Fruit fly (Drosophila melanogaster) whole organism, prepupa: ENCODE results near the gene Apc2.

Experiments
- CG10669 ChIP-seq: fragments of 200-800 bp; sonication (Bioruptor generic); optimal IDR thresholded peaks from 3 replicates; lab custom pipeline; 2018; ENCODE audit warnings: missing biosample characterization, mild to moderate bottlenecking, missing genetic modification characterization, moderate library complexity
- CG11294 ChIP-seq: fragments of 200-800 bp; sonication (Bioruptor generic); IDR thresholded peaks from 2 replicates; pipeline ENCODE4 v1.3.6; 2022; ENCODE audit warnings: missing biosample characterization, missing genetic modification characterization
- CG11762 ChIP-seq: fragments of 200-800 bp; sonication (Bioruptor generic); optimal IDR thresholded peaks from 3 replicates; lab custom pipeline; 2016; ENCODE audit warnings: missing biosample characterization, missing genetic modification characterization; ENCODE audit not compliant: insufficient read depth
- CG11902 ChIP-seq: fragments of 200-800 bp; sonication (Bioruptor generic); optimal IDR thresholded peaks from 3 replicates; lab custom pipeline; 2016; ENCODE audit warnings: missing biosample characterization, missing genetic modification characterization
- CG15336 ChIP-seq: fragments of 200-800 bp; sonication (Bioruptor generic); IDR thresholded peaks from 2 replicates; pipeline ENCODE4 v1.3.6; 2022; ENCODE audit warnings: missing biosample characterization, missing genetic modification characterization
- CG1621 ChIP-seq: fragments of 200-800 bp; sonication (Bioruptor generic); optimal IDR thresholded peaks from 3 replicates; lab custom pipeline; 2018; ENCODE audit warnings: missing biosample characterization, mild to moderate bottlenecking, missing genetic modification characterization
- CG16779 ChIP-seq: fragments of 200-800 bp; sonication (Bioruptor generic); optimal IDR thresholded peaks from 3 replicates; lab custom pipeline; 2017; ENCODE audit warnings: missing biosample characterization, mild to moderate bottlenecking, missing genetic modification characterization
- CG3032 ChIP-seq: fragments of 200-800 bp; optimal IDR thresholded peaks from 2 replicates; lab custom pipeline; 2019; ENCODE audit warnings: missing biosample characterization, mild to moderate bottlenecking, missing genetic modification characterization, moderate library complexity
- CG32006 ChIP-seq: fragments of 200-800 bp; sonication (Bioruptor generic); optimal IDR thresholded peaks from 3 replicates; lab custom pipeline; 2017; ENCODE audit warnings: missing biosample characterization, mild to moderate bottlenecking, missing genetic modification characterization
- CG34406 ChIP-seq: fragments of 200-800 bp; sonication (Bioruptor generic); optimal IDR thresholded peaks from 3 replicates; lab custom pipeline; 2016; ENCODE audit warnings: missing biosample characterization, missing genetic modification characterization
- CG3919 ChIP-seq: fragments of 200-800 bp; sonication (Bioruptor generic); optimal IDR thresholded peaks from 3 replicates; lab custom pipeline; 2016; ENCODE audit warnings: missing biosample characterization, missing genetic modification characterization
- CG4318 ChIP-seq: fragments of 200-800 bp; sonication (Bioruptor generic); optimal IDR thresholded peaks from 3 replicates; lab custom pipeline; 2017; ENCODE audit warnings: missing biosample characterization, mild to moderate bottlenecking, missing genetic modification characterization
- CG6163 ChIP-seq: fragments of 200-800 bp; sonication (Bioruptor generic); IDR thresholded peaks from 3 replicates; pipeline ENCODE4 v1.3.6; 2022; ENCODE audit warnings: missing biosample characterization, missing genetic modification characterization
- CG6276 ChIP-seq: fragments of 200-800 bp; sonication (Bioruptor generic); optimal IDR thresholded peaks from 2 replicates; lab custom pipeline; 2017; ENCODE audit warnings: missing biosample characterization, mild to moderate bottlenecking, missing genetic modification characterization
- CG6792 ChIP-seq: fragments of 200-800 bp; sonication (Bioruptor generic); optimal IDR thresholded peaks from 3 replicates; lab custom pipeline; 2016; ENCODE audit warnings: missing biosample characterization, missing genetic modification characterization
- CG6808 ChIP-seq: fragments of 200-800 bp; sonication (Bioruptor generic); optimal IDR thresholded peaks from 3 replicates; lab custom pipeline; 2017; ENCODE audit warnings: missing biosample characterization, missing genetic modification characterization, mild to moderate bottlenecking, moderate library complexity, missing genetic modification reagents
- CG7368 ChIP-seq: fragments of 200-800 bp; sonication (Bioruptor generic); optimal IDR thresholded peaks from 3 replicates; lab custom pipeline; 2016; ENCODE audit warnings: missing biosample characterization, missing genetic modification characterization
- CG8119 ChIP-seq: fragments of 200-800 bp; sonication (Bioruptor generic); IDR thresholded peaks from 3 replicates; pipeline ENCODE4 v1.3.6; 2022; ENCODE audit warnings: missing biosample characterization, missing genetic modification characterization
- CG8319 ChIP-seq: fragments of 200-800 bp; sonication (Bioruptor generic); optimal IDR thresholded peaks from 3 replicates; lab custom pipeline; 2016; ENCODE audit warnings: missing biosample characterization, missing genetic modification characterization
- CG8632 ChIP-seq: fragments of 200-800 bp; sonication (Bioruptor generic); optimal IDR thresholded peaks from 3 replicates; lab custom pipeline; 2016; ENCODE audit warnings: missing biosample characterization, missing genetic modification characterization
- CG9139 ChIP-seq: fragments of 200-800 bp; sonication (Bioruptor generic); optimal IDR thresholded peaks from 3 replicates; lab custom pipeline; 2017; ENCODE audit warnings: missing biosample characterization, mild to moderate bottlenecking, missing genetic modification characterization
- Eip75B ChIP-seq: fragments of 200-800 bp; sonication (Bioruptor generic); optimal IDR thresholded peaks from 3 replicates; lab custom pipeline; 2016; ENCODE audit warnings: missing biosample characterization, missing genetic modification characterization
- Eip78C ChIP-seq: fragments of 200-800 bp; sonication (Bioruptor generic); peaks from one replicate; lab custom pipeline; 2016; ENCODE audit warnings: missing biosample characterization, missing genetic modification characterization
- Eip93F ChIP-seq: fragments of 200-800 bp; sonication (Bioruptor generic); optimal IDR thresholded peaks from 2 replicates; lab custom pipeline; 2016; ENCODE audit warnings: missing biosample characterization, mild to moderate bottlenecking, missing genetic modification characterization
- Ets21C ChIP-seq: fragments of 200-800 bp; sonication (Bioruptor generic); optimal IDR thresholded peaks from 3 replicates; lab custom pipeline; 2016; ENCODE audit warnings: missing biosample characterization, missing genetic modification characterization
- Gug ChIP-seq: fragments of 200-800 bp; sonication (Bioruptor generic); IDR thresholded peaks from 2 replicates; pipeline ENCODE4 v1.3.6; 2022; ENCODE audit warnings: missing biosample characterization, missing genetic modification characterization
- Hr38 ChIP-seq: sonication (Bioruptor generic); optimal IDR thresholded peaks from 2 replicates; lab custom pipeline; 2016; ENCODE audit warnings: missing biosample characterization, missing genetic modification characterization
- Met ChIP-seq: fragments of 200-800 bp; sonication (Bioruptor generic); optimal IDR thresholded peaks from 3 replicates; lab custom pipeline; 2016; ENCODE audit warnings: missing biosample characterization, missing genetic modification characterization
- OdsH ChIP-seq: fragments of 200-800 bp; sonication (Bioruptor generic); optimal IDR thresholded peaks from 3 replicates; lab custom pipeline; 2016; ENCODE audit warnings: missing biosample characterization, missing genetic modification characterization
- Smox ChIP-seq: fragments of 200-800 bp; sonication (Bioruptor generic); optimal IDR thresholded peaks from 3 replicates; lab custom pipeline; 2016; ENCODE audit warnings: missing biosample characterization, missing genetic modification characterization
- Sox14 ChIP-seq: fragments of 200-800 bp; sonication (Bioruptor generic); optimal IDR thresholded peaks from 3 replicates; lab custom pipeline; 2016; ENCODE audit warnings: missing biosample characterization, missing genetic modification characterization
- acj6 ChIP-seq: fragments of 200-800 bp; sonication (Bioruptor generic); optimal IDR thresholded peaks from 3 replicates; lab custom pipeline; 2016; ENCODE audit warnings: missing biosample characterization, missing genetic modification characterization
- cyc ChIP-seq: fragments of 200-800 bp; sonication (Bioruptor generic); optimal IDR thresholded peaks from 3 replicates; lab custom pipeline; 2016; ENCODE audit warnings: missing biosample characterization, missing genetic modification characterization
- dac ChIP-seq: fragments of 200-800 bp; sonication (Bioruptor generic); optimal IDR thresholded peaks from 2 replicates; lab custom pipeline; 2017; ENCODE audit warnings: missing biosample characterization, mild to moderate bottlenecking, missing genetic modification characterization
- dsx ChIP-seq: fragments of 200-800 bp; optimal IDR thresholded peaks from 3 replicates; lab custom pipeline; 2019; ENCODE audit warnings: missing biosample characterization, mild to moderate bottlenecking, missing genetic modification characterization, moderate library complexity; ENCODE audit not compliant: poor library complexity, severe bottlenecking
- eg ChIP-seq: fragments of 200-800 bp; sonication (Bioruptor generic); IDR thresholded peaks from 3 replicates; pipeline ENCODE4 v1.3.6; 2022; ENCODE audit warnings: missing biosample characterization, missing genetic modification characterization
- esn ChIP-seq: fragments of 200-800 bp; sonication (Bioruptor generic); optimal IDR thresholded peaks from 2 replicates; lab custom pipeline; 2016; ENCODE audit warnings: missing biosample characterization, mild to moderate bottlenecking, missing genetic modification characterization, moderate library complexity
- fd59A ChIP-seq: fragments of 200-800 bp; sonication (Bioruptor generic); optimal IDR thresholded peaks from 2 replicates; lab custom pipeline; 2017; ENCODE audit warnings: missing biosample characterization, mild to moderate bottlenecking, missing genetic modification characterization, missing genetic modification reagents
- fkh ChIP-seq: fragments of 200-800 bp; sonication (Bioruptor generic); optimal IDR thresholded peaks from 3 replicates; lab custom pipeline; 2017; ENCODE audit warnings: missing biosample characterization, mild to moderate bottlenecking, missing genetic modification characterization, moderate library complexity
- lz ChIP-seq: fragments of 200-800 bp; sonication (Bioruptor generic); optimal IDR thresholded peaks from 3 replicates; lab custom pipeline; 2016; ENCODE audit warnings: missing biosample characterization, missing genetic modification characterization
- net ChIP-seq: fragments of 200-800 bp; sonication (Bioruptor generic); optimal IDR thresholded peaks from 3 replicates; lab custom pipeline; 2016; ENCODE audit warnings: missing biosample characterization, missing genetic modification characterization
- spab ChIP-seq: fragments of 200-800 bp; sonication (Bioruptor generic); optimal IDR thresholded peaks from 2 replicates; lab custom pipeline; 2017; ENCODE audit warnings: missing biosample characterization, mild to moderate bottlenecking, missing genetic modification characterization, missing genetic modification reagents
- ss ChIP-seq, 2 experiments: fragments of 200-800 bp; sonication (Bioruptor generic); optimal IDR thresholded peaks; 2 replicates in 1 of 2; 3 replicates in 1 of 2; lab custom pipeline; 2017 to 2018; ENCODE audit warnings: mild to moderate bottlenecking in 2 of 2, missing biosample characterization in 2 of 2, missing genetic modification characterization in 2 of 2, moderate library complexity in 1 of 2
- svp ChIP-seq: fragments of 200-800 bp; sonication (Bioruptor generic); peaks from one replicate; lab custom pipeline; 2016; ENCODE audit warnings: missing biosample characterization, missing genetic modification characterization
- topi ChIP-seq: fragments of 200-800 bp; sonication (Bioruptor generic); optimal IDR thresholded peaks from 3 replicates; lab custom pipeline; 2016; ENCODE audit warnings: missing biosample characterization, missing genetic modification characterization
- vri ChIP-seq: fragments of 200-800 bp; sonication (Bioruptor generic); optimal IDR thresholded peaks from 3 replicates; lab custom pipeline; 2016; ENCODE audit warnings: missing biosample characterization, mild to moderate bottlenecking, missing genetic modification characterization

Apc2 gene

dm6 chr3R:24205935-24206334, 42.2 kb downstream of the Apc2 start (continued):
- TF ChIP-seq CG7368 (GFP tag; lab: Kevin White, UChicago) (no peak), vri (GFP tag; lab: Kevin White, UChicago) (no peak), esn (GFP tag; lab: Kevin White, UChicago) (peak; percentile 59), Eip75B (GFP tag; lab: Kevin White, UChicago) (no peak), CG11294 (GFP tag; lab: Robert Waterston, UW) (no peak), net (GFP tag; lab: Kevin White, UChicago) (peak; percentile 28), dsx (GFP tag; lab: Kevin White, UChicago) (no peak), topi (GFP tag; lab: Kevin White, UChicago) (peak; percentile 47), CG15336 (GFP tag; lab: Robert Waterston, UW) (peak; percentile 34; the same call in 1 of the 2 replicates), CG4318 (GFP tag; lab: Kevin White, UChicago) (peak; percentile 32), acj6 (peak; percentile 44), CG11762 (GFP tag; lab: Kevin White, UChicago) (peak; percentile 39)

dm6 chr3R:24206341-24207114, 42.8 kb downstream of the Apc2 start:
- TF ChIP-seq ss (GFP tag; optimal IDR thresholded peaks at IDR 0.05; lab: Kevin White, UChicago) (peak in 1 of 2 experiments; percentile 36), Eip75B (GFP tag; lab: Kevin White, UChicago) (peak; percentile 64), OdsH (GFP tag; lab: Kevin White, UChicago) (peak; percentile 57), lz (GFP tag; lab: Kevin White, UChicago) (peak; percentile 37), Ets21C (GFP tag; lab: Kevin White, UChicago) (peak; percentile 54), Eip93F (GFP tag; lab: Kevin White, UChicago) (no peak), fkh (GFP tag; lab: Kevin White, UChicago) (no peak), CG3032 (tag; lab: Kevin White, UChicago) (peak; percentile 24), CG10669 (GFP tag; lab: Kevin White, UChicago) (peak; percentile 25), Eip78C (GFP tag; lab: Kevin White, UChicago) (peak; percentile 95), fd59A (GFP tag; lab: Kevin White, UChicago) (peak; percentile 19), CG6808 (peak; percentile 20), dac (no peak), dsx (GFP tag; lab: Kevin White, UChicago) (no peak), CG7368 (GFP tag; lab: Kevin White, UChicago) (no peak), CG34406 (peak; percentile 64), Met (GFP tag; lab: Kevin White, UChicago) (no peak), CG6276 (GFP tag; lab: Kevin White, UChicago) (no peak), CG15336 (GFP tag; lab: Robert Waterston, UW) (peak; percentile 42; the same call in 1 of the 2 replicates), Hr38 (GFP tag; lab: Kevin White, UChicago) (no peak), CG1621 (peak; percentile 9), net (GFP tag; lab: Kevin White, UChicago) (peak; percentile 24), CG11762 (GFP tag; lab: Kevin White, UChicago) (peak; percentile 42), Smox (GFP tag; lab: Kevin White, UChicago) (peak; percentile 58), CG9139 (GFP tag; lab: Kevin White, UChicago) (no peak), CG6163 (peak; percentile 59; the same call in 1 of the 3 replicates), Sox14 (GFP tag; lab: Kevin White, UChicago) (peak; percentile 58), acj6 (peak; percentile 66), vri (GFP tag; lab: Kevin White, UChicago) (no peak), spab (peak; percentile 14), esn (GFP tag; lab: Kevin White, UChicago) (peak; percentile 53), eg (GFP tag; lab: Robert Waterston, UW) (0 out of 3 replicates have a peak, but pooled peaks have one; percentile 28), CG3919 (peak; percentile 62), Gug (GFP tag; lab: Robert Waterston, UW) (no peak), topi (GFP tag; lab: Kevin White, UChicago) (peak; percentile 53), CG6792 (GFP tag; lab: Kevin White, UChicago) (peak; percentile 53), svp (GFP tag; lab: Kevin White, UChicago) (peak; percentile 83), CG16779 (tag; lab: Kevin White, UChicago) (peak; percentile 9), CG8632 (GFP tag; lab: Kevin White, UChicago) (peak; percentile 56), CG11902 (GFP tag; lab: Kevin White, UChicago) (peak; percentile 43), cyc (GFP tag; lab: Kevin White, UChicago) (no peak), CG8319 (GFP tag; lab: Kevin White, UChicago) (peak; percentile 33), CG32006 (GFP tag; lab: Kevin White, UChicago) (peak; percentile 39), CG8119 (peak; percentile 50)
